Fruit fly (Drosophila melanogaster): ENCODE measurements around the gene Cyp6d5.

DNA sequence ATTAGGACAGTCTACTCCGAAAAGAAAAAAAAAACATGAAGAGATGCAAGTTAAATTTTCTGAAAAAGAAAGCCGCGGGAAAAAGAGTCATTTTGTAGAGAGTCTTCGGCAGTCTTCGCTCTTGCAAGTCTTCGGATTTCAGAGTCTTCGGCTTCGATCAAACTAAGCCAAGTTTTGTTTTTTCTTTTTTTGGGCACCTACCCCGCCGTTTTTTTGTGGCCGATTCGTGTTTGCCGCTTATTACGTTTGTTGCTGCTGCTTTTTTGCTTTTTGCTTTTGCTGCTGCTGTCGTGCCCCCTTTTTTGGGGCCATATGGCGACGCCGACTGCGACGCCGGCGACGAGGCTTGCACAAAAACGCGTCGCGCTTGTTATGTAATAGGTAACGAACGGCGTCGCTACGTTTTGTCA, 36.9 kb upstream of the Cyp6d5 start:
- TF ChIP-seq usp (GFP tag; optimal IDR thresholded peaks at IDR 0.05) (no peak), CG8478 (optimal IDR thresholded peaks at IDR 0.05) (no peak), psq (optimal IDR thresholded peaks at IDR 0.05) (no peak), EcR (GFP tag; optimal IDR thresholded peaks at IDR 0.05) (no peak), pan (optimal IDR thresholded peaks at IDR 0.05) (no peak)
